Fruit fly (Drosophila melanogaster) whole organism, pupa: ENCODE results near the gene Trl.

Experiments used
- CG10348 ChIP-seq: fragments of 200-800 bp; sonication (Bioruptor generic); IDR thresholded peaks from 2 replicates; pipeline ENCODE4 v1.3.6; 2022; ENCODE audit warnings: missing biosample characterization, missing genetic modification characterization
- CG12605 ChIP-seq: fragments of 200-800 bp; sonication (Bioruptor generic); IDR thresholded peaks from 2 replicates; pipeline ENCODE4 v1.3.6; 2022; ENCODE audit warnings: missing biosample characterization, missing genetic modification characterization
- CG13204 ChIP-seq: fragments of 200-800 bp; sonication (Bioruptor generic); optimal IDR thresholded peaks from 2 replicates; lab custom pipeline; 2018; ENCODE audit warnings: missing biosample characterization, mild to moderate bottlenecking, missing genetic modification characterization, moderate library complexity
- CG14655 ChIP-seq: fragments of 200-800 bp; sonication (Bioruptor generic); optimal IDR thresholded peaks from 3 replicates; lab custom pipeline; 2017; ENCODE audit warnings: mild to moderate bottlenecking, missing biosample characterization, missing genetic modification reagents, missing genetic modification characterization
- CG15710 ChIP-seq: fragments of 200-800 bp; sonication (Bioruptor generic); optimal IDR thresholded peaks from 2 replicates; lab custom pipeline; 2018; ENCODE audit warnings: missing biosample characterization, mild to moderate bottlenecking, missing genetic modification characterization, moderate library complexity
- CG17806 ChIP-seq: fragments of 200-800 bp; sonication (Bioruptor generic); optimal IDR thresholded peaks from 2 replicates; lab custom pipeline; 2018; ENCODE audit warnings: missing biosample characterization, mild to moderate bottlenecking, missing genetic modification characterization, moderate library complexity
- CG32121 ChIP-seq: fragments of 200-800 bp; sonication (Bioruptor generic); IDR thresholded peaks from 2 replicates; pipeline ENCODE4 v1.3.6; 2022; ENCODE audit warnings: missing biosample characterization, missing genetic modification characterization
- CG34367 ChIP-seq: fragments of 200-800 bp; sonication (Bioruptor generic); optimal IDR thresholded peaks from 2 replicates; lab custom pipeline; 2018; ENCODE audit warnings: missing biosample characterization, mild to moderate bottlenecking, missing genetic modification characterization
- CG4496 ChIP-seq: fragments of 200-800 bp; sonication (Bioruptor generic); IDR thresholded peaks from 3 replicates; pipeline ENCODE4 v1.3.6; 2022; ENCODE audit warnings: missing biosample characterization, missing genetic modification characterization
- CG8159 ChIP-seq: fragments of 200-800 bp; sonication (Bioruptor generic); optimal IDR thresholded peaks from 3 replicates; lab custom pipeline; 2018; ENCODE audit warnings: missing biosample characterization, mild to moderate bottlenecking, missing genetic modification characterization, moderate library complexity
- CG8301 ChIP-seq: fragments of 200-800 bp; sonication (Bioruptor generic); optimal IDR thresholded peaks from 2 replicates; lab custom pipeline; 2018; ENCODE audit warnings: missing biosample characterization, mild to moderate bottlenecking, missing genetic modification characterization
- CG9948 ChIP-seq: fragments of 200-800 bp; sonication (Bioruptor generic); optimal IDR thresholded peaks from 2 replicates; lab custom pipeline; 2018; ENCODE audit warnings: missing biosample characterization, mild to moderate bottlenecking, missing genetic modification characterization, moderate library complexity
- D1 ChIP-seq: fragments of 200-800 bp; sonication (Bioruptor generic); optimal IDR thresholded peaks from 2 replicates; lab custom pipeline; 2018; ENCODE audit warnings: missing biosample characterization, mild to moderate bottlenecking, missing genetic modification characterization, moderate library complexity
- EcR ChIP-seq: fragments of 200-800 bp; sonication (Bioruptor generic); optimal IDR thresholded peaks from 3 replicates; lab custom pipeline; 2019; ENCODE audit warnings: missing biosample characterization, missing genetic modification characterization, mild to moderate bottlenecking, moderate library complexity, missing genetic modification reagents
- Ets98B ChIP-seq: fragments of 200-800 bp; sonication (Bioruptor generic); IDR thresholded peaks from 2 replicates; pipeline ENCODE4 v1.3.6; 2022; ENCODE audit warnings: missing biosample characterization, missing genetic modification characterization
- Pif1A ChIP-seq: fragments of 200-800 bp; sonication (Bioruptor generic); optimal IDR thresholded peaks from 3 replicates; lab custom pipeline; 2016; ENCODE audit warnings: missing biosample characterization, missing genetic modification characterization
- Pif1B ChIP-seq: fragments of 200-800 bp; sonication (Bioruptor generic); optimal IDR thresholded peaks from 3 replicates; lab custom pipeline; 2016; ENCODE audit warnings: missing biosample characterization, missing genetic modification characterization
- Snoo ChIP-seq: fragments of 200-800 bp; sonication (Bioruptor generic); optimal IDR thresholded peaks from 3 replicates; lab custom pipeline; 2017; ENCODE audit warnings: missing biosample characterization, mild to moderate bottlenecking, missing genetic modification characterization, inconsistent platforms
- fd96Ca ChIP-seq: fragments of 200-800 bp; sonication (Bioruptor generic); IDR thresholded peaks from 3 replicates; pipeline ENCODE4 v1.3.6; 2022; ENCODE audit warnings: missing biosample characterization, missing genetic modification characterization
- gl ChIP-seq: fragments of 200-800 bp; sonication (Bioruptor generic); optimal IDR thresholded peaks from 2 replicates; lab custom pipeline; 2018; ENCODE audit warnings: missing biosample characterization, mild to moderate bottlenecking, missing genetic modification characterization
- rn ChIP-seq: fragments of 200-800 bp; sonication (Bioruptor generic); IDR thresholded peaks from 2 replicates; pipeline ENCODE4 v1.3.6; 2022; ENCODE audit warnings: missing biosample characterization, missing genetic modification characterization

Gene Trl

dm6 chr3L:14784949-14785408, 24.1 kb upstream of the Trl start:
- TF ChIP-seq CG32121 (GFP tag; lab: Robert Waterston, UW) (peak; percentile 78), CG17806 (peak; percentile 78), CG4496 (GFP tag; lab: Robert Waterston, UW) (no peak; the same call in 1 of the 3 replicates), CG8159 (peak; percentile 79), CG9948 (peak; percentile 82), Pif1A (peak; percentile 69), CG14655 (GFP tag; lab: Kevin White, UChicago) (peak; percentile 91), D1 (tag; lab: Kevin White, UChicago) (peak; percentile 77), EcR (no peak), CG10348 (GFP tag; lab: Robert Waterston, UW) (no peak; the same call in 1 of the 2 replicates), fd96Ca (GFP tag; lab: Robert Waterston, UW) (no peak), rn (GFP tag; lab: Robert Waterston, UW) (peak; percentile 56), CG8301 (tag; lab: Kevin White, UChicago) (peak; percentile 90), CG12605 (GFP tag; lab: Robert Waterston, UW) (peak; percentile 56), Snoo (tag; lab: Kevin White, UChicago) (peak; percentile 73), Ets98B (GFP tag; lab: Robert Waterston, UW) (peak; percentile 52), Pif1B (GFP tag; lab: Kevin White, UChicago) (peak; percentile 49), CG34367 (peak; percentile 71), CG13204 (no peak), CG15710 (tag; lab: Kevin White, UChicago) (peak; percentile 78), gl (tag; lab: Kevin White, UChicago) (peak; percentile 18)

DNA sequence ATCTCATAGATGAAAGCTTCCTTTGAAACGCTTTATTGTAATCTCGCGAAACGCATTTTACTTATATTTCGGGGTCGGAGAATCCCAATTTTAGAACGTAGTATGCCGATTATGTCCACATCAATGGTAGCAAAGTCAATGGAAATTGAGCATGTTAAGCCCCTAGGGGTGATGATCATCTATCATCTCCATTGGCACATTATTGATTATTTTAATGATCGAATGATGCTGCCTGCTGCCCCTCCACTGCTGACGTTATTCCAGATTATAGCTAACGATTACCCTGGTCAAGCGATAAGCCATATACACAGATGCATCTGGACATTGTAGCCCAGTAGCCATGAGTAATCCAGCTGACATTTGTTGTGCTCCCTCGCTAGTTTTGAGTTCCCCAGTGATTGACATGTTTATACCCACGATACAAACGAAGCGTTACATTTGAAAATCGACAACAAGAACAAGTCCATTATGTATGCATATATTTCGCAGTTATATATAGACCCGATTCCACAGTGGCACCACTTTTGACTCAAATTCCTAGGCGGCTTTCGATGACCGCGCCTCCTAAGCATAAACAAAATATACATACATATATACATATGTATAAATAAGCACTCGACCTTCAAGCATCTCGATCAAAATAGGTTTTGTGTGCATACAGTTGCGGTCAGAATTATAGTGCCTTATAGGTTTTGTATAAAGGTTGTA, 23.5 kb upstream of the Trl start:
- no peak for TF ChIP-seq Ets98B (GFP tag; lab: Robert Waterston, UW)
- no peak for TF ChIP-seq Pif1B (GFP tag; lab: Kevin White, UChicago)
- no peak for TF ChIP-seq fd96Ca (GFP tag; lab: Robert Waterston, UW)
- TF ChIP-seq CG14655 (GFP tag; lab: Kevin White, UChicago) = no peak
- no peak for TF ChIP-seq CG34367
- TF ChIP-seq CG10348 (GFP tag; lab: Robert Waterston, UW) = no peak
- no peak for TF ChIP-seq EcR
- TF ChIP-seq D1 (tag; lab: Kevin White, UChicago) = no peak
- no peak for TF ChIP-seq Pif1A
- no peak for TF ChIP-seq gl (tag; lab: Kevin White, UChicago)
- no peak for TF ChIP-seq CG12605 (GFP tag; lab: Robert Waterston, UW)
- no peak for TF ChIP-seq CG8301 (tag; lab: Kevin White, UChicago)
- no peak for TF ChIP-seq CG9948
- TF ChIP-seq CG15710 (tag; lab: Kevin White, UChicago) = no peak
- no peak for TF ChIP-seq CG8159
- no peak for TF ChIP-seq CG4496 (GFP tag; lab: Robert Waterston, UW)
- no peak for TF ChIP-seq CG32121 (GFP tag; lab: Robert Waterston, UW)
- no peak for TF ChIP-seq CG17806
- TF ChIP-seq, all 21 proteins: peak for 0

- TF ChIP-seq Snoo (tag; lab: Kevin White, UChicago) = no peak
- no peak for TF ChIP-seq Ets98B (GFP tag; lab: Robert Waterston, UW)
- TF ChIP-seq gl (tag; lab: Kevin White, UChicago) = no peak
- TF ChIP-seq D1 (tag; lab: Kevin White, UChicago) = no peak
- TF ChIP-seq CG15710 (tag; lab: Kevin White, UChicago) = no peak
- no peak for TF ChIP-seq CG8301 (tag; lab: Kevin White, UChicago)
- no peak for TF ChIP-seq CG8159
- TF ChIP-seq CG4496 (GFP tag; lab: Robert Waterston, UW) = no peak
- TF ChIP-seq Pif1B (GFP tag; lab: Kevin White, UChicago) = no peak
- TF ChIP-seq CG17806 = no peak
- no peak for TF ChIP-seq EcR
- no peak for TF ChIP-seq CG13204
- no peak for TF ChIP-seq CG12605 (GFP tag; lab: Robert Waterston, UW)
- TF ChIP-seq Pif1A = no peak
Measured at dm6 chr3L:14783363-14783627, 22.4 kb upstream of the Trl start.

- no peak for TF ChIP-seq CG12605 (GFP tag; lab: Robert Waterston, UW)
- TF ChIP-seq CG13204 = no peak
- no peak for TF ChIP-seq CG10348 (GFP tag; lab: Robert Waterston, UW)
- peak; percentile 23 for TF ChIP-seq gl (tag; lab: Kevin White, UChicago)
- TF ChIP-seq CG32121 (GFP tag; lab: Robert Waterston, UW) = no peak
- no peak for TF ChIP-seq CG15710 (tag; lab: Kevin White, UChicago)
- no peak for TF ChIP-seq Snoo (tag; lab: Kevin White, UChicago)
- TF ChIP-seq fd96Ca (GFP tag; lab: Robert Waterston, UW) = no peak
- peak; percentile 1 for TF ChIP-seq EcR
Measured at dm6 chr3L:14782626-14783362, 21.9 kb upstream of the Trl start.

DNA sequence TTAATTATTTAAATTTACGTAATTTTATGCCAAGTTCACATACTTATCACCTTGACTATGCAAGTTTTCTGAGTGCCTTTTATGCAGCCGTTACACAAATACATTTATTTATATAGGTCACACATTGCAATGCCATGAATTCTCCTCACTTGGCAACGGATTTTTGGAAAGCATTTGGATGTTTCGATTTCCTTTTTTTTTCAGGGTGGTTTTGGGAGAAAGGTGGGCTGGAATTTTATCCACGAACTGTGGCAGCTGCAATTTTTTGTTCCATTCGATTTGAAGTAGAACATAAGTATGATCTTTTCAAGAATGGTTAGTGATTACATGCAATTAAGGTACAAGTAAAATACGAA, 21.0 kb upstream of the Trl start:
- TF ChIP-seq Ets98B (GFP tag; lab: Robert Waterston, UW) (no peak), CG13204 (no peak), CG10348 (GFP tag; lab: Robert Waterston, UW) (no peak), CG15710 (tag; lab: Kevin White, UChicago) (no peak), Pif1A (no peak), CG8301 (tag; lab: Kevin White, UChicago) (no peak), Pif1B (GFP tag; lab: Kevin White, UChicago) (no peak), EcR (no peak), gl (tag; lab: Kevin White, UChicago) (no peak), CG12605 (GFP tag; lab: Robert Waterston, UW) (no peak), rn (GFP tag; lab: Robert Waterston, UW) (no peak), CG32121 (GFP tag; lab: Robert Waterston, UW) (no peak), CG17806 (no peak), CG8159 (no peak), D1 (tag; lab: Kevin White, UChicago) (no peak)
